Fruit fly (Drosophila melanogaster): ENCODE results near the gene dy.

The dy gene

dm6 chrX:11817183-11817972, 38.8 kb upstream of the dy start (continued):
- TF ChIP-seq cad (GFP tag; optimal IDR thresholded peaks at IDR 0.05) (no peak), HLHmδ (GFP tag; optimal IDR thresholded peaks at IDR 0.05) (peak; percentile 36), cato (GFP tag; optimal IDR thresholded peaks at IDR 0.05; ENCODE audit: borderline replicate concordance) (no peak), CG3726 (GFP tag; IDR thresholded peaks at IDR 0.05) (no peak), CG11093 (GFP tag; IDR thresholded peaks at IDR 0.05) (no peak), bigmax (GFP tag; optimal IDR thresholded peaks at IDR 0.05) (no peak), CG13624 (GFP tag; optimal IDR thresholded peaks at IDR 0.05) (peak; percentile 23), CG33557 (GFP tag; optimal IDR thresholded peaks at IDR 0.05) (no peak), Side (GFP tag; optimal IDR thresholded peaks at IDR 0.05) (no peak), Dip3 (GFP tag; optimal IDR thresholded peaks at IDR 0.05) (no peak), Dad (GFP tag; optimal IDR thresholded peaks at IDR 0.05) (no peak), H2.0 (GFP tag; IDR thresholded peaks at IDR 0.05) (no peak), inv (GFP tag; IDR thresholded peaks at IDR 0.05; ENCODE audit: partially characterized antibody) (no peak), pita (GFP tag; optimal IDR thresholded peaks at IDR 0.05) (no peak), NC2α (GFP tag; optimal IDR thresholded peaks at IDR 0.05) (no peak), CG31365 (tag; optimal IDR thresholded peaks at IDR 0.05) (no peak), CG8924 (tag; optimal IDR thresholded peaks at IDR 0.05) (peak; percentile 30), dpn (GFP tag; optimal IDR thresholded peaks at IDR 0.05) (no peak), MTF-1 (GFP tag; optimal IDR thresholded peaks at IDR 0.05; ENCODE audit: borderline replicate concordance) (peak; percentile 20), Tbp (GFP tag; optimal IDR thresholded peaks at IDR 0.05) (no peak), Max (GFP tag; optimal IDR thresholded peaks at IDR 0.05) (no peak), CG17359 (tag; optimal IDR thresholded peaks at IDR 0.05) (no peak), CG14860 (GFP tag; IDR thresholded peaks at IDR 0.05; ENCODE audit: partially characterized antibody) (no peak), sd (tag; optimal IDR thresholded peaks at IDR 0.05) (peak; percentile 13), Adf1 (GFP tag; IDR thresholded peaks at IDR 0.05) (peak; percentile 98), CG3838 (GFP tag; optimal IDR thresholded peaks at IDR 0.05) (no peak), gt (GFP tag; IDR thresholded peaks at IDR 0.05) (no peak), unc-4 (GFP tag; IDR thresholded peaks at IDR 0.05; ENCODE audit: partially characterized antibody) (no peak), CG8281 (tag; optimal IDR thresholded peaks at IDR 0.05) (no peak), CG3407 (GFP tag; optimal IDR thresholded peaks at IDR 0.05) (peak; percentile 6), CG14965 (GFP tag; optimal IDR thresholded peaks at IDR 0.05; ENCODE audit: borderline replicate concordance) (no peak), Elba2 (GFP tag; optimal IDR thresholded peaks at IDR 0.05) (no peak), pros (GFP tag; optimal IDR thresholded peaks at IDR 0.05) (peak; percentile 61), Atf6 (GFP tag; IDR thresholded peaks at IDR 0.05) (no peak), CG6765 (GFP tag; optimal IDR thresholded peaks at IDR 0.05) (no peak), CG1529 (GFP tag; optimal IDR thresholded peaks at IDR 0.05) (no peak), Mad (GFP tag; optimal IDR thresholded peaks at IDR 0.05) (no peak), Lpt (GFP tag; optimal IDR thresholded peaks at IDR 0.05) (no peak), Kr (GFP tag; optimal IDR thresholded peaks at IDR 0.05) (no peak), CoRest (tag; optimal IDR thresholded peaks at IDR 0.05) (no peak), Fer3 (tag; optimal IDR thresholded peaks at IDR 0.05) (no peak), fd64A (GFP tag; optimal IDR thresholded peaks at IDR 0.05) (no peak), toy (GFP tag; IDR thresholded peaks at IDR 0.05) (no peak), CG7271 (tag; optimal IDR thresholded peaks at IDR 0.05) (no peak), crc (GFP tag; optimal IDR thresholded peaks at IDR 0.05) (no peak), gcm (GFP tag; optimal IDR thresholded peaks at IDR 0.05) (no peak), CG4707 (GFP tag; optimal IDR thresholded peaks at IDR 0.05) (no peak), ci (GFP tag; IDR thresholded peaks at IDR 0.05) (peak; percentile 29; the same call in 1 of the 3 replicates), sim (GFP tag; IDR thresholded peaks at IDR 0.05) (no peak), CG9609 (GFP tag; optimal IDR thresholded peaks at IDR 0.05) (no peak)
